Worm (Caenorhabditis elegans): Measurements from ENCODE around the gene C03B1.9.

Gene C03B1.9

ce11 chrX:6360658-6361057 lies 13.7 kb upstream of the C03B1.9 start, which contains the start of gene C03B1.14:
Gene C03B1.14 (minus strand): TSS chrX:6360758.
- TF ChIP-seq zip-8 (tag; optimal IDR thresholded peaks at IDR 0.05) (no peak), unc-120 (tag; optimal IDR thresholded peaks at IDR 0.05; ENCODE audit: poor library complexity, severe bottlenecking) (no peak), ceh-43 (GFP tag; optimal IDR thresholded peaks at IDR 0.05) (no peak), unc-39 (tag; optimal IDR thresholded peaks at IDR 0.05) (no peak), elt-1 (tag; optimal IDR thresholded peaks at IDR 0.05; ENCODE audit: borderline replicate concordance, insufficient read depth) (no peak), M03D4.4 (tag; optimal IDR thresholded peaks at IDR 0.05) (no peak), bed-3 (GFP tag; optimal IDR thresholded peaks at IDR 0.05) (no peak)

- TF ChIP-seq elt-1 (tag; optimal IDR thresholded peaks at IDR 0.05; ENCODE audit: borderline replicate concordance, insufficient read depth): no peak
- no peak for TF ChIP-seq nhr-28 (tag; optimal IDR thresholded peaks at IDR 0.05)
- TF ChIP-seq sptf-1 (tag; optimal IDR thresholded peaks at IDR 0.05): no peak
- TF ChIP-seq unc-120 (tag; optimal IDR thresholded peaks at IDR 0.05; ENCODE audit: poor library complexity, severe bottlenecking): no peak
- no peak for TF ChIP-seq lsy-2 (tag; optimal IDR thresholded peaks at IDR 0.05)
- no peak for TF ChIP-seq nhr-76 (tag; optimal IDR thresholded peaks at IDR 0.05)
- no peak for TF ChIP-seq cnd-1 (tag; optimal IDR thresholded peaks at IDR 0.05)
- no peak for TF ChIP-seq zip-8 (tag; optimal IDR thresholded peaks at IDR 0.05)
- TF ChIP-seq ceh-43 (GFP tag; optimal IDR thresholded peaks at IDR 0.05): no peak
- no peak for TF ChIP-seq unc-39 (tag; optimal IDR thresholded peaks at IDR 0.05)
Observed at ce11 chrX:6360077-6360476, 13.2 kb upstream of the C03B1.9 start.

ce11 chrX:6357772-6358171 lies 10.9 kb upstream of the C03B1.9 start, which contains the start of gene C03B1.10:
Gene C03B1.10 (minus strand): TSS chrX:6357872.
- no peak for TF ChIP-seq unc-39 (tag; optimal IDR thresholded peaks at IDR 0.05)
- TF ChIP-seq elt-3 (tag; optimal IDR thresholded peaks at IDR 0.05): no peak

ce11 chrX:6355030-6355635 lies 8.2 kb upstream of the C03B1.9 start, which contains the start of gene C03B1.5:
Gene C03B1.5 (plus strand): TSS chrX:6355585.
- no peak for TF ChIP-seq mab-5 (tag; optimal IDR thresholded peaks at IDR 0.05)

- no peak for TF ChIP-seq cnd-1 (tag; optimal IDR thresholded peaks at IDR 0.05)
- no peak for TF ChIP-seq lin-32 (GFP tag; optimal IDR thresholded peaks at IDR 0.05)
- TF ChIP-seq drap-1 (GFP tag; optimal IDR thresholded peaks at IDR 0.05): no peak
- no peak for TF ChIP-seq nhr-28 (tag; optimal IDR thresholded peaks at IDR 0.05)
- no peak for TF ChIP-seq flh-1 (GFP tag; optimal IDR thresholded peaks at IDR 0.05)
- TF ChIP-seq zip-8 (tag; optimal IDR thresholded peaks at IDR 0.05): no peak
- TF ChIP-seq nhr-2 (tag; optimal IDR thresholded peaks at IDR 0.05): no peak
- no peak for TF ChIP-seq M03D4.4 (tag; optimal IDR thresholded peaks at IDR 0.05)
- TF ChIP-seq sem-2 (GFP tag; optimal IDR thresholded peaks at IDR 0.05): no peak
- TF ChIP-seq ham-2 (GFP tag; optimal IDR thresholded peaks at IDR 0.05): no peak
- no peak for TF ChIP-seq elt-1 (tag; optimal IDR thresholded peaks at IDR 0.05; ENCODE audit: borderline replicate concordance, insufficient read depth)
- TF ChIP-seq mab-5 (tag; optimal IDR thresholded peaks at IDR 0.05): no peak
- TF ChIP-seq hlh-1 (tag; optimal IDR thresholded peaks at IDR 0.05): no peak
- TF ChIP-seq ceh-39 (tag; optimal IDR thresholded peaks at IDR 0.05): no peak
- TF ChIP-seq ces-1 (GFP tag; optimal IDR thresholded peaks at IDR 0.05): no peak
- TF ChIP-seq tbx-8 (GFP tag; optimal IDR thresholded peaks at IDR 0.05): no peak
- TF ChIP-seq mls-2 (tag; optimal IDR thresholded peaks at IDR 0.05): no peak
- TF ChIP-seq snpc-4 (tag; optimal IDR thresholded peaks at IDR 0.05): no peak
- no peak for TF ChIP-seq nhr-237 (tag; optimal IDR thresholded peaks at IDR 0.05)
- TF ChIP-seq bed-3 (GFP tag; optimal IDR thresholded peaks at IDR 0.05): no peak
Observed at ce11 chrX:6353763-6354162, 6.8 kb upstream of the C03B1.9 start.

ce11 chrX:6350016-6350415 lies 3.1 kb upstream of the C03B1.9 start, which contains the start of gene C03B1.6:
Gene C03B1.6 (plus strand): TSS chrX:6350316.
- TF ChIP-seq bed-3 (GFP tag; optimal IDR thresholded peaks at IDR 0.05): no peak
- TF ChIP-seq cnd-1 (tag; optimal IDR thresholded peaks at IDR 0.05): no peak
- no peak for TF ChIP-seq ceh-39 (tag; optimal IDR thresholded peaks at IDR 0.05)
- no peak for TF ChIP-seq ztf-11 (tag; optimal IDR thresholded peaks at IDR 0.05)
- TF ChIP-seq nhr-76 (tag; optimal IDR thresholded peaks at IDR 0.05): no peak
- no peak for TF ChIP-seq blmp-1 (tag; optimal IDR thresholded peaks at IDR 0.05)
- no peak for TF ChIP-seq mab-5 (tag; optimal IDR thresholded peaks at IDR 0.05)
- no peak for TF ChIP-seq elt-1 (tag; optimal IDR thresholded peaks at IDR 0.05; ENCODE audit: borderline replicate concordance, insufficient read depth)
- TF ChIP-seq zip-8 (tag; optimal IDR thresholded peaks at IDR 0.05): no peak
- TF ChIP-seq ces-1 (GFP tag; optimal IDR thresholded peaks at IDR 0.05): no peak

Measured in whole organism, mixed stage, embryonic.